Worm (Caenorhabditis elegans): Measurements from ENCODE around the gene fbxa-127.

fbxa-127 gene

ce11 chrV:16728431-16728830, at the start of gene fbxa-127:
TSS of gene fbxa-127 (plus strand) at chrV:16728731.
- TF ChIP-seq gmeb-2 (tag; optimal IDR thresholded peaks at IDR 0.05) (no peak), lin-11 (tag; optimal IDR thresholded peaks at IDR 0.05) (no peak), C38D4.7 (GFP tag; optimal IDR thresholded peaks at IDR 0.05) (no peak), elt-4 (tag; optimal IDR thresholded peaks at IDR 0.05) (no peak), hlh-8 (tag; optimal IDR thresholded peaks at IDR 0.05) (no peak), tbx-7 (tag; optimal IDR thresholded peaks at IDR 0.05) (no peak), unc-86 (tag; optimal IDR thresholded peaks at IDR 0.05) (no peak)

ce11 chrV:16679237-16679636, 49.3 kb upstream of the fbxa-127 start, which contains the start of gene srz-103:
TSS of gene srz-103 (minus strand) at chrV:16679337.
- TF ChIP-seq che-1 (tag; optimal IDR thresholded peaks at IDR 0.05) (no peak), nfya-1 (tag; optimal IDR thresholded peaks at IDR 0.05) (no peak), pha-4 (tag; optimal IDR thresholded peaks at IDR 0.05) (no peak), gmeb-2 (tag; optimal IDR thresholded peaks at IDR 0.05) (no peak), ceh-31 (tag; optimal IDR thresholded peaks at IDR 0.05) (no peak), eyg-1 (tag; optimal IDR thresholded peaks at IDR 0.05) (no peak), lin-11 (tag; optimal IDR thresholded peaks at IDR 0.05) (no peak), hlh-15 (tag; optimal IDR thresholded peaks at IDR 0.05) (no peak), hlh-13 (GFP tag; optimal IDR thresholded peaks at IDR 0.05) (no peak), rnt-1 (tag; optimal IDR thresholded peaks at IDR 0.05) (no peak), ceh-14 (tag; optimal IDR thresholded peaks at IDR 0.05) (no peak)

- TF ChIP-seq unc-86 (tag; optimal IDR thresholded peaks at IDR 0.05) (no peak), ztf-16 (tag; optimal IDR thresholded peaks at IDR 0.05) (no peak), elt-2 (tag; optimal IDR thresholded peaks at IDR 0.05) (no peak)
Measured at ce11 chrV:16679981-16680380, 48.5 kb upstream of the fbxa-127 start, which contains the start of gene srw-44. TSS of gene srw-44 (plus strand) at chrV:16680281.

ce11 chrV:16682886-16683285, 45.6 kb upstream of the fbxa-127 start, which contains the start of gene srw-36:
TSS of gene srw-36 (plus strand) at chrV:16683186.
- TF ChIP-seq ceh-22 (tag; optimal IDR thresholded peaks at IDR 0.05) (no peak), sox-2 (GFP tag; IDR thresholded peaks at IDR 0.05) (no peak), ceh-48 (tag; optimal IDR thresholded peaks at IDR 0.05) (no peak), hlh-15 (tag; optimal IDR thresholded peaks at IDR 0.05) (no peak), pha-2 (tag; optimal IDR thresholded peaks at IDR 0.05) (no peak), pag-3 (tag; optimal IDR thresholded peaks at IDR 0.05; ENCODE audit: borderline replicate concordance) (no peak), fkh-6 (tag; optimal IDR thresholded peaks at IDR 0.05) (no peak), ceh-34 (tag; optimal IDR thresholded peaks at IDR 0.05) (no peak), mec-3 (tag; optimal IDR thresholded peaks at IDR 0.05; ENCODE audit: borderline replicate concordance) (no peak), dve-1 (tag; optimal IDR thresholded peaks at IDR 0.05) (no peak), gmeb-2 (tag; optimal IDR thresholded peaks at IDR 0.05) (no peak), eyg-1 (tag; optimal IDR thresholded peaks at IDR 0.05) (no peak)

- TF ChIP-seq npax-4 (tag; optimal IDR thresholded peaks at IDR 0.05) = no peak
Measured at ce11 chrV:16683359-16683758, 45.2 kb upstream of the fbxa-127 start.

ce11 chrV:16685725-16686124, 42.8 kb upstream of the fbxa-127 start, which contains the start of gene srw-43:
TSS of gene srw-43 (plus strand) at chrV:16686025.
- TF ChIP-seq fkh-6 (tag; optimal IDR thresholded peaks at IDR 0.05) (no peak), C38D4.7 (GFP tag; optimal IDR thresholded peaks at IDR 0.05) (no peak), ceh-18 (tag; optimal IDR thresholded peaks at IDR 0.05) (no peak), ref-2 (tag; optimal IDR thresholded peaks at IDR 0.05) (no peak), syd-9 (tag; optimal IDR thresholded peaks at IDR 0.05) (no peak), pax-1 (tag; optimal IDR thresholded peaks at IDR 0.05) (no peak), nhr-11 (tag; optimal IDR thresholded peaks at IDR 0.05) (no peak)
